Fruit fly (Drosophila melanogaster) whole organism, pupa: ENCODE data around the gene CG13693.

ENCODE experiments used
- CG12605 ChIP-seq: fragments of 200-800 bp; sonication (Bioruptor generic); IDR thresholded peaks from 2 replicates; pipeline ENCODE4 v1.3.6; 2022; ENCODE audit warnings: missing biosample characterization, missing genetic modification characterization
- CG13204 ChIP-seq: fragments of 200-800 bp; sonication (Bioruptor generic); optimal IDR thresholded peaks from 2 replicates; lab custom pipeline; 2018; ENCODE audit warnings: missing biosample characterization, mild to moderate bottlenecking, missing genetic modification characterization, moderate library complexity
- CG14655 ChIP-seq: fragments of 200-800 bp; sonication (Bioruptor generic); optimal IDR thresholded peaks from 3 replicates; lab custom pipeline; 2017; ENCODE audit warnings: mild to moderate bottlenecking, missing biosample characterization, missing genetic modification reagents, missing genetic modification characterization
- CG17806 ChIP-seq: fragments of 200-800 bp; sonication (Bioruptor generic); optimal IDR thresholded peaks from 2 replicates; lab custom pipeline; 2018; ENCODE audit warnings: missing biosample characterization, mild to moderate bottlenecking, missing genetic modification characterization, moderate library complexity
- CG32121 ChIP-seq: fragments of 200-800 bp; sonication (Bioruptor generic); IDR thresholded peaks from 2 replicates; pipeline ENCODE4 v1.3.6; 2022; ENCODE audit warnings: missing biosample characterization, missing genetic modification characterization
- CG34367 ChIP-seq: fragments of 200-800 bp; sonication (Bioruptor generic); optimal IDR thresholded peaks from 2 replicates; lab custom pipeline; 2018; ENCODE audit warnings: missing biosample characterization, mild to moderate bottlenecking, missing genetic modification characterization
- CG4496 ChIP-seq: fragments of 200-800 bp; sonication (Bioruptor generic); IDR thresholded peaks from 3 replicates; pipeline ENCODE4 v1.3.6; 2022; ENCODE audit warnings: missing biosample characterization, missing genetic modification characterization
- CG8159 ChIP-seq: fragments of 200-800 bp; sonication (Bioruptor generic); optimal IDR thresholded peaks from 3 replicates; lab custom pipeline; 2018; ENCODE audit warnings: missing biosample characterization, mild to moderate bottlenecking, missing genetic modification characterization, moderate library complexity
- CG8301 ChIP-seq: fragments of 200-800 bp; sonication (Bioruptor generic); optimal IDR thresholded peaks from 2 replicates; lab custom pipeline; 2018; ENCODE audit warnings: missing biosample characterization, mild to moderate bottlenecking, missing genetic modification characterization
- CG9948 ChIP-seq: fragments of 200-800 bp; sonication (Bioruptor generic); optimal IDR thresholded peaks from 2 replicates; lab custom pipeline; 2018; ENCODE audit warnings: missing biosample characterization, mild to moderate bottlenecking, missing genetic modification characterization, moderate library complexity
- D1 ChIP-seq: fragments of 200-800 bp; sonication (Bioruptor generic); optimal IDR thresholded peaks from 2 replicates; lab custom pipeline; 2018; ENCODE audit warnings: missing biosample characterization, mild to moderate bottlenecking, missing genetic modification characterization, moderate library complexity
- EcR ChIP-seq: fragments of 200-800 bp; sonication (Bioruptor generic); optimal IDR thresholded peaks from 3 replicates; lab custom pipeline; 2019; ENCODE audit warnings: missing biosample characterization, missing genetic modification characterization, mild to moderate bottlenecking, moderate library complexity, missing genetic modification reagents
- gl ChIP-seq: fragments of 200-800 bp; sonication (Bioruptor generic); optimal IDR thresholded peaks from 2 replicates; lab custom pipeline; 2018; ENCODE audit warnings: missing biosample characterization, mild to moderate bottlenecking, missing genetic modification characterization
- rn ChIP-seq: fragments of 200-800 bp; sonication (Bioruptor generic); IDR thresholded peaks from 2 replicates; pipeline ENCODE4 v1.3.6; 2022; ENCODE audit warnings: missing biosample characterization, missing genetic modification characterization

DNA sequence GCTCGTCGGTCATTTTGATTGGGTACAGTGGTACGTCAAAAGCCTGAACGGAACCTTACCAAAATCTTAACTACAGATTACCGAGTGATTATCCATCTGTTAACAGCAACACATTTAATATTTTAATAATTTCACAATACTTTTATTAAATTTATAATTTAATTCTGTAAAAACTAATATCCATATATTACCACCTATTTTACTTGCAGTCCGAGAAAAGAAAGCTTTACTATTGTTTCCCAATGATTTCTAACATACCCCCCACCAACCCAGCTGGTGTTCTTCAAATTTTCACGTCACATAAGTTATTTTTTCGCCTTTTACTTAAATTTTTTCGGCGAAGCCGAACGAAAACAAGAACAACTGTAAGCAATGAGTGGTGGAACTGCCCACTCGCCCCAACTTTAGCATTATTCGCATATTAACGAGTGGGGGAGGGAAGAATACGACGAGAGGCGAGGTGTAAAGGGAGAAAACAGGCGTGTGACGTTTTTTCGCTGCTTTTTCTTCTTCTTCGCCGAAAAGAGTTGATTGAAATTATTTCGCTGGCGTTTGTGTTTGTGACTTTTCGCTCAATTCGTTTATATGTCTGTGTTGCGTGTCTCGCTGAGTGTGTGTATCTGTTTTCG is 15.7 kb downstream of the CG13693 start:
- TF ChIP-seq CG4496 (GFP tag; lab: Robert Waterston, UW) (peak; percentile 55), EcR (GFP tag; lab: Kevin White, UChicago) (no peak), CG14655 (GFP tag; lab: Kevin White, UChicago) (peak; percentile 80), CG17806 (tag; lab: Kevin White, UChicago) (peak; percentile 46), CG8159 (peak; percentile 77), CG8301 (tag; lab: Kevin White, UChicago) (peak; percentile 53), CG9948 (peak; percentile 67), CG34367 (tag; lab: Kevin White, UChicago) (peak; percentile 40), CG13204 (GFP tag; lab: Kevin White, UChicago) (no peak), D1 (tag; lab: Kevin White, UChicago) (peak; percentile 24), CG12605 (GFP tag; lab: Robert Waterston, UW) (no peak), rn (GFP tag; lab: Robert Waterston, UW) (no peak), CG32121 (GFP tag; lab: Robert Waterston, UW) (0 out of 2 replicates have a peak, but pooled peaks have one; percentile 32), gl (tag; lab: Kevin White, UChicago) (no peak)
